Fruit fly (Drosophila melanogaster) whole organism, embryonic: Measurements from ENCODE around the gene CG8507.

ENCODE experiments used
- ATbp ChIP-seq: fragments of 200-800 bp; sonication (Bioruptor generic); optimal IDR thresholded peaks from 2 replicates; lab custom pipeline; 2017; ENCODE audit warnings: missing biosample characterization, mild to moderate bottlenecking, missing genetic modification characterization, missing genetic modification reagents
- Atf3 ChIP-seq: fragments of 200-800 bp; sonication (Bioruptor generic); optimal IDR thresholded peaks from 3 replicates; lab custom pipeline; 2016; ENCODE audit warnings: missing biosample characterization, missing genetic modification characterization
- Bgb ChIP-seq: fragments of 200-800 bp; sonication (Bioruptor generic); IDR thresholded peaks from 2 replicates; pipeline ENCODE4 v1.3.6; 2022; ENCODE audit warnings: missing biosample characterization, missing genetic modification characterization; ENCODE audit not compliant: partially characterized antibody
- CG10274 ChIP-seq: fragments of 200-800 bp; sonication (Bioruptor generic); optimal IDR thresholded peaks from 3 replicates; lab custom pipeline; 2017; ENCODE audit warnings: missing biosample characterization, mild to moderate bottlenecking, missing genetic modification characterization
- CG11398 ChIP-seq: fragments of 200-800 bp; sonication (Bioruptor generic); optimal IDR thresholded peaks from 2 replicates; lab custom pipeline; 2016; ENCODE audit warnings: missing biosample characterization, missing genetic modification characterization
- CG12219 ChIP-seq: fragments of 200-800 bp; sonication (Bioruptor generic); optimal IDR thresholded peaks from 3 replicates; lab custom pipeline; 2018; ENCODE audit warnings: missing biosample characterization, mild to moderate bottlenecking, missing genetic modification characterization
- CG12236 ChIP-seq: fragments of 200-800 bp; sonication (Bioruptor generic); optimal IDR thresholded peaks from 2 replicates; lab custom pipeline; 2016; ENCODE audit warnings: missing biosample characterization, missing genetic modification characterization
- CG12659 ChIP-seq: fragments of 200-800 bp; sonication (Bioruptor generic); optimal IDR thresholded peaks from 3 replicates; lab custom pipeline; 2017; ENCODE audit warnings: mild to moderate bottlenecking, missing biosample characterization, missing genetic modification reagents, missing genetic modification characterization
- CG13894 ChIP-seq: fragments of 200-800 bp; sonication (Bioruptor generic); optimal IDR thresholded peaks from 3 replicates; lab custom pipeline; 2018; ENCODE audit warnings: missing biosample characterization, mild to moderate bottlenecking, missing genetic modification characterization, moderate library complexity
- CG1647 ChIP-seq: fragments of 200-800 bp; sonication (Bioruptor generic); optimal IDR thresholded peaks from 3 replicates; lab custom pipeline; 2016; ENCODE audit warnings: missing biosample characterization, missing genetic modification characterization
- CG17186 ChIP-seq: fragments of 200-800 bp; sonication (Bioruptor generic); optimal IDR thresholded peaks from 3 replicates; lab custom pipeline; 2017; ENCODE audit warnings: missing biosample characterization, missing genetic modification reagents, missing genetic modification characterization
- CG4424 ChIP-seq: fragments of 200-800 bp; sonication (Bioruptor generic); optimal IDR thresholded peaks from 3 replicates; lab custom pipeline; 2016; ENCODE audit warnings: missing biosample characterization, missing genetic modification characterization
- CG7357 ChIP-seq: fragments of 200-800 bp; sonication (Bioruptor generic); IDR thresholded peaks from 3 replicates; pipeline ENCODE4 v1.3.6; 2022; ENCODE audit warnings: missing biosample characterization, missing genetic modification characterization
- CG8089 ChIP-seq: fragments of 200-800 bp; sonication (Bioruptor generic); optimal IDR thresholded peaks from 3 replicates; lab custom pipeline; 2016; ENCODE audit warnings: missing biosample characterization, missing genetic modification characterization
- CG8765 ChIP-seq: fragments of 200-800 bp; sonication (Bioruptor generic); IDR thresholded peaks from 2 replicates; pipeline ENCODE4 v1.3.6; 2022; ENCODE audit warnings: missing biosample characterization, missing genetic modification characterization
- Chrac-16 ChIP-seq: fragments of 200-800 bp; sonication (Bioruptor generic); optimal IDR thresholded peaks from 3 replicates; lab custom pipeline; 2016; ENCODE audit warnings: missing biosample characterization, missing genetic modification characterization
- E2f2 ChIP-seq: fragments of 200-800 bp; sonication (Bioruptor generic); IDR thresholded peaks from 2 replicates; pipeline ENCODE4 v1.3.6; 2022; ENCODE audit warnings: missing biosample characterization, missing genetic modification characterization
- Fer2 ChIP-seq: fragments of 200-800 bp; sonication (Bioruptor generic); optimal IDR thresholded peaks from 2 replicates; lab custom pipeline; 2018; ENCODE audit warnings: missing biosample characterization, mild to moderate bottlenecking, missing genetic modification characterization, moderate library complexity
- Fer3 ChIP-seq: fragments of 200-800 bp; sonication (Bioruptor generic); optimal IDR thresholded peaks from 2 replicates; lab custom pipeline; 2018; ENCODE audit warnings: missing biosample characterization, mild to moderate bottlenecking, missing genetic modification characterization, moderate library complexity
- Hr3 ChIP-seq: fragments of 200-800 bp; sonication (Bioruptor generic); optimal IDR thresholded peaks from 3 replicates; lab custom pipeline; 2016; ENCODE audit warnings: missing biosample characterization, missing genetic modification characterization
- Lhr ChIP-seq: fragments of 200-800 bp; sonication (Bioruptor generic); optimal IDR thresholded peaks from 3 replicates; lab custom pipeline; 2017; ENCODE audit warnings: mild to moderate bottlenecking, missing biosample characterization, missing genetic modification reagents, missing genetic modification characterization
- Max ChIP-seq: fragments of 200-800 bp; sonication (Bioruptor generic); optimal IDR thresholded peaks from 2 replicates; lab custom pipeline; 2016; ENCODE audit warnings: missing biosample characterization, mild to moderate bottlenecking, missing genetic modification characterization
- Myb ChIP-seq: fragments of 200-800 bp; sonication (Bioruptor generic); optimal IDR thresholded peaks from 2 replicates; lab custom pipeline; 2016; ENCODE audit warnings: missing biosample characterization, missing genetic modification characterization
- Nf-YA ChIP-seq: fragments of 200-800 bp; sonication (Bioruptor generic); IDR thresholded peaks from 2 replicates; pipeline ENCODE4 v1.3.6; 2022; ENCODE audit warnings: missing biosample characterization, missing genetic modification characterization
- Opbp ChIP-seq: fragments of 200-800 bp; sonication (Bioruptor generic); IDR thresholded peaks from 3 replicates; pipeline ENCODE4 v1.3.6; 2022; ENCODE audit warnings: missing biosample characterization, missing genetic modification characterization; ENCODE audit not compliant: partially characterized antibody
- al ChIP-seq: fragments of 200-800 bp; sonication (Bioruptor generic); IDR thresholded peaks from 2 replicates; pipeline ENCODE4 v1.3.6; 2022; ENCODE audit warnings: missing biosample characterization, missing genetic modification characterization
- dati ChIP-seq: fragments of 200-800 bp; sonication (Bioruptor generic); IDR thresholded peaks from 2 replicates; pipeline ENCODE4 v1.3.6; 2022; ENCODE audit warnings: missing biosample characterization, missing genetic modification characterization
- dmrt11E ChIP-seq: fragments of 200-800 bp; sonication (Bioruptor generic); optimal IDR thresholded peaks from 3 replicates; lab custom pipeline; 2018; ENCODE audit warnings: missing biosample characterization, mild to moderate bottlenecking, missing genetic modification characterization, moderate library complexity
- exex ChIP-seq: fragments of 200-800 bp; sonication (Bioruptor generic); optimal IDR thresholded peaks from 4 replicates; lab custom pipeline; 2018; ENCODE audit warnings: missing biosample characterization, mild to moderate bottlenecking, missing genetic modification characterization, moderate library complexity
- fd3F ChIP-seq: fragments of 200-800 bp; sonication (Bioruptor generic); optimal IDR thresholded peaks from 2 replicates; lab custom pipeline; 2018; ENCODE audit warnings: missing biosample characterization, mild to moderate bottlenecking, missing genetic modification characterization, moderate library complexity
- gcm2 ChIP-seq: fragments of 200-800 bp; sonication (Bioruptor generic); optimal IDR thresholded peaks from 2 replicates; lab custom pipeline; 2016; ENCODE audit warnings: missing biosample characterization, missing genetic modification characterization
- gfzf ChIP-seq: fragments of 200-800 bp; sonication (Bioruptor generic); optimal IDR thresholded peaks from 2 replicates; lab custom pipeline; 2016; ENCODE audit warnings: missing biosample characterization, mild to moderate bottlenecking, missing genetic modification characterization, moderate library complexity
- gsb-n ChIP-seq: fragments of 200-800 bp; sonication (Bioruptor generic); optimal IDR thresholded peaks from 3 replicates; lab custom pipeline; 2018; ENCODE audit warnings: missing biosample characterization, mild to moderate bottlenecking, missing genetic modification characterization
- knrl ChIP-seq: fragments of 200-800 bp; sonication (Bioruptor generic); IDR thresholded peaks from 3 replicates; pipeline ENCODE4 v1.3.6; 2022; ENCODE audit warnings: missing biosample characterization, missing genetic modification characterization; ENCODE audit not compliant: partially characterized antibody
- lab ChIP-seq: fragments of 200-800 bp; sonication (Bioruptor generic); optimal IDR thresholded peaks from 3 replicates; lab custom pipeline; 2017; ENCODE audit warnings: missing biosample characterization, missing genetic modification characterization, mild to moderate bottlenecking, moderate library complexity, missing genetic modification reagents
- mirr ChIP-seq: fragments of 200-800 bp; sonication (Bioruptor generic); optimal IDR thresholded peaks from 3 replicates; lab custom pipeline; 2018; ENCODE audit warnings: missing biosample characterization, mild to moderate bottlenecking, missing genetic modification characterization
- onecut ChIP-seq: fragments of 200-800 bp; sonication (Bioruptor generic); IDR thresholded peaks from 2 replicates; pipeline ENCODE4 v1.3.6; 2022; ENCODE audit warnings: missing biosample characterization, missing genetic modification characterization
- pho ChIP-seq: fragments of 200-800 bp; sonication (Bioruptor generic); optimal IDR thresholded peaks from 2 replicates; lab custom pipeline; 2016; ENCODE audit warnings: missing biosample characterization, missing genetic modification characterization
- pita ChIP-seq: fragments of 200-800 bp; sonication (Bioruptor generic); optimal IDR thresholded peaks from 2 replicates; lab custom pipeline; 2017; ENCODE audit warnings: missing biosample characterization, mild to moderate bottlenecking, missing genetic modification characterization
- pros ChIP-seq: fragments of 200-800 bp; sonication (Bioruptor generic); optimal IDR thresholded peaks from 3 replicates; lab custom pipeline; 2019; ENCODE audit warnings: missing biosample characterization, mild to moderate bottlenecking, missing genetic modification characterization, moderate library complexity
- pzg ChIP-seq: fragments of 200-800 bp; sonication (Bioruptor generic); optimal IDR thresholded peaks from 3 replicates; lab custom pipeline; 2018; ENCODE audit warnings: missing biosample characterization, mild to moderate bottlenecking, missing genetic modification characterization, moderate library complexity
- run ChIP-seq: fragments of 200-800 bp; sonication (Bioruptor generic); optimal IDR thresholded peaks from 3 replicates; lab custom pipeline; 2018; ENCODE audit warnings: missing biosample characterization, mild to moderate bottlenecking, missing genetic modification characterization
- shn ChIP-seq: fragments of 200-800 bp; sonication (Bioruptor generic); optimal IDR thresholded peaks from 3 replicates; lab custom pipeline; 2016; ENCODE audit warnings: missing biosample characterization, missing genetic modification characterization
- sna ChIP-seq: fragments of 200-800 bp; sonication (Bioruptor generic); IDR thresholded peaks from 2 replicates; pipeline ENCODE4 v1.3.6; 2022; ENCODE audit warnings: missing biosample characterization, missing genetic modification characterization; ENCODE audit not compliant: partially characterized antibody
- tgo ChIP-seq: fragments of 200-800 bp; sonication (Bioruptor generic); IDR thresholded peaks from 3 replicates; pipeline ENCODE4 v1.3.6; 2022; ENCODE audit warnings: missing biosample characterization, missing genetic modification characterization
- tin ChIP-seq: fragments of 200-800 bp; sonication (Bioruptor generic); optimal IDR thresholded peaks from 3 replicates; lab custom pipeline; 2016; ENCODE audit warnings: missing biosample characterization, missing genetic modification characterization
- tna ChIP-seq: fragments of 200-800 bp; sonication (Bioruptor generic); IDR thresholded peaks from 2 replicates; pipeline ENCODE4 v1.3.6; 2022; ENCODE audit warnings: missing biosample characterization, missing genetic modification characterization; ENCODE audit not compliant: partially characterized antibody
- toy ChIP-seq: fragments of 200-800 bp; sonication (Bioruptor generic); IDR thresholded peaks from 2 replicates; pipeline ENCODE4 v1.3.6; 2022; ENCODE audit warnings: missing biosample characterization, missing genetic modification characterization
- trem ChIP-seq: fragments of 200-800 bp; optimal IDR thresholded peaks from 3 replicates; lab custom pipeline; 2019; ENCODE audit warnings: missing biosample characterization, mild to moderate bottlenecking, missing genetic modification characterization, moderate library complexity

CG8507 gene

DNA sequence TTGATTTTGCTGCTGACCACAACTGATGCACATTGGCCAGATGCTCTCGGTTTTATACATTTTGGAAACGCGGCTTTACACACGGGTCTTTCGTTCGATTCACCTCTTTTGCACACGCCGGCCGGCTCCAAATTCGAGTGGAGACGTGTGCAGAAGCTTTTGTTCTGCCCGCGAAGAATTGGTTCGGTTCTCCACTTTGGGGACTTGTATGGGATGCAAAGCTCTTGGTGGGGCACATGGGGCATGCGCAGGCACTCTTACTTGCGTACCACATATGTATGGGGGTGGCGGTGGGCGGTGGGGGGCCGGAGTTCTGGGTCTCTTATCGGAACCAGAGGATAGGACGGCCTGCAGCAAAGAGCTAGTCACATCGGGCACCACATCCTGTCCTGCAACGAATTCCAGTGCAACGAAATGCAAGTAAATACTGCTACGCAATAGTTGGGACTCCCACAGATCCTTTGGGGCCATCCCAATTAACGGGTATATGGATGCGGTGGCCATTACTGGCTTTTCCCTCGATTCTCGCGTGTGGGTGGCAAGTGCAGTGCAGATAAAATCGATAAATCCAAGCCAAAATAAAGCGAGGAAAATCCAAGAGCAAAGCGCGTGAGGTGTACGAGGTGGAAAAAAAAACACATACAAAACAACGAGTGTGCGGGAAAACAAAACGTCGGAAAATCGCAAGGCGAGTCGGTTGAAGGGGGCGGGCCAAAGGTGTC, 6.8 kb upstream of the CG8507 start, which contains the start of the genes MtnA and CG8500 (continued):
- 0 out of 3 replicates have a peak, but pooled peaks have one; percentile 24 for TF ChIP-seq Opbp (GFP tag; lab: Robert Waterston, UW)
- no peak for TF ChIP-seq CG8765 (GFP tag; lab: Robert Waterston, UW)
- peak; percentile 13 for TF ChIP-seq Lhr
- peak; percentile 54; the same call in 1 of the 2 replicates for TF ChIP-seq Bgb (GFP tag; lab: Robert Waterston, UW)
- no peak for TF ChIP-seq Fer2 (tag; lab: Kevin White, UChicago)
- TF ChIP-seq al (GFP tag; lab: Robert Waterston, UW) = no peak
- peak; percentile 68 for TF ChIP-seq E2f2
- TF ChIP-seq tna (GFP tag; lab: Robert Waterston, UW) = peak; percentile 19; the same call in 1 of the 2 replicates
- TF ChIP-seq knrl = peak; percentile 19; the same call in 1 of the 3 replicates
- TF ChIP-seq CG12236 (GFP tag; lab: Kevin White, UChicago) = no peak
- TF ChIP-seq exex = no peak
- TF ChIP-seq Max (GFP tag; lab: Kevin White, UChicago) = no peak
- TF ChIP-seq onecut = peak; percentile 87
- TF ChIP-seq lab (GFP tag; lab: Kevin White, UChicago) = peak; percentile 51

DNA sequence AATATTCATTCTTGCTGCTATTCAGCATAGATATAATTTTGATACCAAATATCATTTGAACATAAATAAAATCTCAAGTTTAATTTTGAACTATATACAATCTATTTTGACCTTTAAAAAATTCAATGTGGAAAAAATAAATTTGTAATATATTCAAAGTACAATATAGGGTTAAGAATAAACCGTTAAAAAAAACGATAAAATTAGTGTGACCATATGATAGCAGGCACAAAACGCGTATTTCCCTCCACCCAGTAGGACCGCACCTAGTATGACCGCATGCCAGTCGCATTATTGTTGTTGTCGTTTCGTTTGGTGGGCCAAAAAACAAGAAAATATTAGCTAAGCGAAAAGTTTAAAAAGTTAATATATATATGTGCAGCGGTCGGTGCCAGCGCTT, 1.7 kb downstream of the CG8507 start, which contains the start of gene CG8516:
Gene CG8516, plus strand, starts transcription at position 278 of the 400 bp plus-strand sequence.
- TF ChIP-seq CG12219 (GFP tag; lab: Kevin White, UChicago) (no peak), CG1647 (GFP tag; lab: Kevin White, UChicago) (no peak), CG8089 (GFP tag; lab: Kevin White, UChicago) (no peak), dmrt11E (tag; lab: Kevin White, UChicago) (no peak), run (no peak), Hr3 (GFP tag; lab: Kevin White, UChicago) (no peak), CG10274 (GFP tag; lab: Kevin White, UChicago) (no peak), pita (GFP tag; lab: Kevin White, UChicago) (no peak), sna (GFP tag; lab: Robert Waterston, UW) (no peak), CG4424 (GFP tag; lab: Kevin White, UChicago) (no peak), fd3F (no peak), pros (GFP tag; lab: Kevin White, UChicago) (no peak), Atf3 (GFP tag; lab: Kevin White, UChicago) (peak; percentile 13), shn (GFP tag; lab: Kevin White, UChicago) (no peak), dati (GFP tag; lab: Robert Waterston, UW) (no peak), Myb (GFP tag; lab: Kevin White, UChicago) (peak; percentile 95), CG17186 (GFP tag; lab: Kevin White, UChicago) (peak; percentile 17), ATbp (GFP tag; lab: Kevin White, UChicago) (no peak), CG11398 (no peak), Fer3 (tag; lab: Kevin White, UChicago) (no peak), tin (GFP tag; lab: Kevin White, UChicago) (no peak), Nf-YA (GFP tag; lab: Robert Waterston, UW) (no peak), trem (peak; percentile 60), CG7357 (no peak), pzg (GFP tag; lab: Kevin White, UChicago) (peak; percentile 83), toy (GFP tag; lab: Robert Waterston, UW) (no peak), Chrac-16 (GFP tag; lab: Kevin White, UChicago) (no peak), CG13894 (tag; lab: Kevin White, UChicago) (no peak), gsb-n (tag; lab: Kevin White, UChicago) (no peak), gfzf (GFP tag; lab: Kevin White, UChicago) (peak; percentile 93), mirr (GFP tag; lab: Kevin White, UChicago) (no peak), CG12659 (peak; percentile 57), pho (GFP tag; lab: Kevin White, UChicago) (no peak), gcm2 (no peak), tgo (GFP tag; lab: Robert Waterston, UW) (no peak)
